Fruit fly (Drosophila melanogaster): ENCODE results near the gene CG16986.

The CG16986 gene

DNA sequence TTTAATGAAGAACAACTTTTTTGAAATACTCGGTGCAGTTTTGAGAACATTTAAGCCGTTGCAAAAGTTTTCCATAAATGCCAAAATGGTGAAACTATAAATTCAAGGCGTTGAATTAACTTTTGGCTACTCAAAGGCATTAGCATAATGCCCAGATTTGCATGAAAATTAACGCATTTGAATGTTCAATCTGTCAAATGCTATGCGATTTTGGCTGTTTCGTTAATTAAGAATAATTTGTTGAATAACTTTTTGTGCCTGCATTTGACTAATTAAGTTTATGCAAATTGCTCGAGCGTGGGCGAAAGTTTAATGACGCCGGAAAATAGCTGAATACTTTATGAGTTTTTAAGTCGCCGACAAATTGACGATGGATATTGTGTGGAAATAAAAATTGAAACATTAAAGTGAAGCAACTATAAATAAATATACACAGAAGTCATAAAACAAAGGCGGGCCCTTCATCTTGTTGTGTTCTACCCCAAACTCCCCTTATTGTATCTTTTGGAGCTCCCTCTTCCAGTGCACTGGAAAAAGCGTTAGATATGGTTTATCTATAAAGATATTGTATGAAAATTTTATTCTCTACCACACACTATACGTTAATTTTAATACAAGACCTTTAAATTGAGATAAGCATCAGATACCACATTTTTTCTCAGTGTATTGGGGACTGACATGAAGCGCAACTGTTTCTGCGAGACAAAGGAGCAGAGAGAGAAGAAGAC is 47.9 kb upstream of the CG16986 start (continued):
- TF ChIP-seq CG15696 (tag; optimal IDR thresholded peaks at IDR 0.05) (peak; percentile 50), Optix (GFP tag; IDR thresholded peaks at IDR 0.05) (no peak), tap (tag; optimal IDR thresholded peaks at IDR 0.05) (peak; percentile 69), lab (GFP tag; optimal IDR thresholded peaks at IDR 0.05) (peak; percentile 73), zfh1 (GFP tag; IDR thresholded peaks at IDR 0.05) (peak; percentile 70), Dad (GFP tag; optimal IDR thresholded peaks at IDR 0.05) (peak; percentile 54), nmo (GFP tag; optimal IDR thresholded peaks at IDR 0.05) (peak; percentile 72), CG3995 (GFP tag; optimal IDR thresholded peaks at IDR 0.05) (no peak), Ada2b (GFP tag; IDR thresholded peaks at IDR 0.05) (peak; percentile 66), CG1792 (GFP tag; optimal IDR thresholded peaks at IDR 0.05) (peak; percentile 38), Doc3 (GFP tag; IDR thresholded peaks at IDR 0.05; ENCODE audit: partially characterized antibody) (no peak), row (GFP tag; IDR thresholded peaks at IDR 0.05) (peak; percentile 66), Side (GFP tag; optimal IDR thresholded peaks at IDR 0.05) (peak; percentile 42), CG7928 (GFP tag; optimal IDR thresholded peaks at IDR 0.05) (no peak), Hr78 (GFP tag; optimal IDR thresholded peaks at IDR 0.05) (peak in 1 of 2 experiments; percentile 36), nerfin-1 (tag; optimal IDR thresholded peaks at IDR 0.05) (peak; percentile 62), CG13624 (GFP tag; optimal IDR thresholded peaks at IDR 0.05) (peak; percentile 33), chif (GFP tag; optimal IDR thresholded peaks at IDR 0.05) (peak; percentile 49 to 76), CG6272 (GFP tag; IDR thresholded peaks at IDR 0.05) (no peak), pho (GFP tag; optimal IDR thresholded peaks at IDR 0.05) (peak; percentile 34), CG3281 (GFP tag; optimal IDR thresholded peaks at IDR 0.05) (peak; percentile 49), CG3838 (GFP tag; optimal IDR thresholded peaks at IDR 0.05) (peak; percentile 36), CG13424 (tag; optimal IDR thresholded peaks at IDR 0.05) (peak; percentile 66), Hmx (GFP tag; optimal IDR thresholded peaks at IDR 0.05) (peak; percentile 9)

- TF ChIP-seq oc (tag; optimal IDR thresholded peaks at IDR 0.05), result no peak
- TF ChIP-seq her (GFP tag; optimal IDR thresholded peaks at IDR 0.05), result no peak
- TF ChIP-seq Mad (GFP tag; optimal IDR thresholded peaks at IDR 0.05), result no peak
- no peak for TF ChIP-seq dan (GFP tag; IDR thresholded peaks at IDR 0.05)
- no peak for TF ChIP-seq CG12391 (tag; optimal IDR thresholded peaks at IDR 0.05)
- no peak for TF ChIP-seq Side (GFP tag; optimal IDR thresholded peaks at IDR 0.05)
- peak in 1 of 2 experiments; percentile 60 for TF ChIP-seq bsh (GFP tag; optimal IDR thresholded peaks at IDR 0.05)
- TF ChIP-seq CG1832 (GFP tag; optimal IDR thresholded peaks at IDR 0.05), result peak; percentile 64
- no peak for TF ChIP-seq CG3163 (GFP tag; optimal IDR thresholded peaks at IDR 0.05)
- TF ChIP-seq seq (GFP tag; IDR thresholded peaks at IDR 0.05), result peak; percentile 37; the same call in 1 of the 2 replicates
- TF ChIP-seq E2f2 (GFP tag; IDR thresholded peaks at IDR 0.05), result no peak
- no peak for TF ChIP-seq disco-r (GFP tag; optimal IDR thresholded peaks at IDR 0.05)
- TF ChIP-seq caup (GFP tag; optimal IDR thresholded peaks at IDR 0.05; ENCODE audit: severe bottlenecking), result no peak
- TF ChIP-seq CG30431 (GFP tag; optimal IDR thresholded peaks at IDR 0.05), result no peak
- TF ChIP-seq dm (GFP tag; optimal IDR thresholded peaks at IDR 0.05), result no peak
- TF ChIP-seq wor (GFP tag; IDR thresholded peaks at IDR 0.05), result 0 out of 2 replicates have a peak, but pooled peaks have one; percentile 4
- no peak for TF ChIP-seq odd (GFP tag; optimal IDR thresholded peaks at IDR 0.05)
- no peak for TF ChIP-seq D (optimal IDR thresholded peaks at IDR 0.05)
- TF ChIP-seq D (GFP tag; optimal IDR thresholded peaks at IDR 0.05), result no peak
- no peak for TF ChIP-seq tna (GFP tag; IDR thresholded peaks at IDR 0.05; ENCODE audit: partially characterized antibody)
- TF ChIP-seq CG3726 (GFP tag; IDR thresholded peaks at IDR 0.05), result no peak
- no peak for TF ChIP-seq unc-4 (GFP tag; IDR thresholded peaks at IDR 0.05; ENCODE audit: partially characterized antibody)
- TF ChIP-seq Lhr (GFP tag; optimal IDR thresholded peaks at IDR 0.05), result no peak
- TF ChIP-seq D19A (tag; optimal IDR thresholded peaks at IDR 0.05), result no peak
Measured at dm6 chr3L:2552844-2553839, 47.0 kb upstream of the CG16986 start.

All from whole organism, embryonic.